Worm (Caenorhabditis elegans) whole organism, L1 larva: Measurements from ENCODE around the gene srv-7.

ENCODE experiments used
- F16B12.6 ChIP-seq: fragments of 150-350 bp; optimal IDR thresholded peaks from 2 replicates; lab custom pipeline; 2014; ENCODE audit warnings: missing biosample characterization, missing genetic modification characterization
- ama-1 ChIP-seq: fragments of 150-350 bp; optimal IDR thresholded peaks from 2 replicates; lab custom pipeline; 2014
- ceh-8 ChIP-seq: fragments of 200-800 bp; sonication (Bioruptor generic); optimal IDR thresholded peaks from 2 replicates; lab custom pipeline; 2018; ENCODE audit warnings: mild to moderate bottlenecking, missing genetic modification characterization, moderate library complexity, missing compliant biosample characterization
- ceh-82 ChIP-seq, 3 experiments: fragments of 150-350 bp in 1 of 3; sonication (generic microtip) in 2 of 3; optimal IDR thresholded peaks; 2 replicates each; lab custom pipeline; 2014 to 2017; ENCODE audit warnings: missing biosample characterization in 3 of 3, missing genetic modification characterization in 3 of 3
- egl-27 ChIP-seq, 2 experiments: fragments of 150-350 bp in 1 of 2; sonication (generic microtip); optimal IDR thresholded peaks; 3 replicates each; lab custom pipeline; 2017 to 2018; ENCODE audit warnings: missing biosample characterization in 2 of 2, missing genetic modification characterization in 2 of 2, missing genetic modification reagents in 2 of 2
- elt-2 ChIP-seq: sonication (generic microtip); optimal IDR thresholded peaks from 2 replicates; lab custom pipeline; 2016; ENCODE audit warnings: missing genetic modification characterization, mild to moderate bottlenecking, inconsistent platforms, missing compliant biosample characterization, missing genetic modification reagents
- lin-13 ChIP-seq: fragments of 150-350 bp; optimal IDR thresholded peaks from 2 replicates; lab custom pipeline; 2014; ENCODE audit warnings: missing biosample characterization, missing genetic modification reagents, missing genetic modification characterization
- lir-3 ChIP-seq: sonication (generic microtip); optimal IDR thresholded peaks from 2 replicates; lab custom pipeline; 2016; ENCODE audit warnings: mild to moderate bottlenecking, missing genetic modification characterization, moderate library complexity, missing compliant biosample characterization; ENCODE audit not compliant: poor library complexity
- lsy-2 ChIP-seq, 2 experiments: fragments of 150-350 bp; optimal IDR thresholded peaks; 2 replicates each; lab custom pipeline; 2014; ENCODE audit warnings: missing biosample characterization in 2 of 2, missing genetic modification characterization in 2 of 2
- mep-1 ChIP-seq: fragments of 150-350 bp; optimal IDR thresholded peaks from 2 replicates; lab custom pipeline; 2014; ENCODE audit warnings: missing biosample characterization, missing genetic modification characterization
- nhr-76 ChIP-seq: sonication (generic microtip); optimal IDR thresholded peaks from 2 replicates; lab custom pipeline; 2017; ENCODE audit warnings: missing biosample characterization, missing genetic modification characterization
- xbp-1 ChIP-seq: sonication (generic microtip); optimal IDR thresholded peaks from 2 replicates; lab custom pipeline; 2016; ENCODE audit warnings: missing genetic modification characterization, missing compliant biosample characterization
- ztf-4 ChIP-seq: fragments of 150-350 bp; optimal IDR thresholded peaks from 2 replicates; lab custom pipeline; 2014; ENCODE audit warnings: missing biosample characterization, missing genetic modification characterization

- peak in 1 of 2 experiments; percentile 47 for TF ChIP-seq lsy-2 (tag; optimal IDR thresholded peaks at IDR 0.05; lab: Kevin White, UChicago)
- TF ChIP-seq ztf-4 (tag; lab: Kevin White, UChicago) = peak; percentile 45
- peak in 2 of 3 experiments; percentile 27 to 45 for TF ChIP-seq ceh-82 (tag; optimal IDR thresholded peaks at IDR 0.05; lab: Kevin White, UChicago)
- no peak for TF ChIP-seq ceh-8
- TF ChIP-seq mep-1 (tag; lab: Kevin White, UChicago) = peak; percentile 80
- TF ChIP-seq ama-1 = no peak
- TF ChIP-seq elt-2 (tag; lab: Kevin White, UChicago) = no peak
- peak; percentile 45 for TF ChIP-seq xbp-1
- TF ChIP-seq nhr-76 (tag; lab: Kevin White, UChicago) = no peak
- no peak for TF ChIP-seq egl-27 (tag; optimal IDR thresholded peaks at IDR 0.05; lab: Kevin White, UChicago)
- TF ChIP-seq lir-3 (tag; lab: Kevin White, UChicago) = no peak
- TF ChIP-seq lin-13 (GFP tag; lab: Kevin White, UChicago) = no peak
- TF ChIP-seq F16B12.6 = no peak
These were observed 38.3 kb upstream of the srv-7 start, which contains the start of gene set-20 for ce11 chrX:5686065-5686464.
